Worm (Caenorhabditis elegans) whole organism, mixed stage, embryonic: ENCODE data around the gene atl-1.

Experiments used
- M03D4.4 ChIP-seq: sonication (generic microtip); optimal IDR thresholded peaks from 2 replicates; lab custom pipeline; 2017; ENCODE audit warnings: mild to moderate bottlenecking, missing genetic modification characterization, missing compliant biosample characterization
- blmp-1 ChIP-seq: fragments of 150-350 bp; optimal IDR thresholded peaks from 2 replicates; lab custom pipeline; 2014; ENCODE audit warnings: missing biosample characterization, missing genetic modification characterization
- ceh-39 ChIP-seq: fragments of 150-350 bp; optimal IDR thresholded peaks from 2 replicates; lab custom pipeline; 2014; ENCODE audit warnings: missing biosample characterization, missing genetic modification characterization
- ceh-43 ChIP-seq: fragments of 200-800 bp; sonication (Bioruptor generic); optimal IDR thresholded peaks from 2 replicates; lab custom pipeline; 2018; ENCODE audit warnings: mild to moderate bottlenecking, missing genetic modification characterization, moderate library complexity, missing compliant biosample characterization
- ces-1 ChIP-seq: fragments of 150-350 bp; optimal IDR thresholded peaks from 2 replicates; lab custom pipeline; 2014; ENCODE audit warnings: missing biosample characterization, missing genetic modification reagents, missing genetic modification characterization
- drap-1 ChIP-seq: fragments of 200-800 bp; sonication (Bioruptor generic); optimal IDR thresholded peaks from 3 replicates; lab custom pipeline; 2018; ENCODE audit warnings: mild to moderate bottlenecking, missing genetic modification characterization, missing compliant biosample characterization
- elt-1 ChIP-seq: sonication (generic microtip); optimal IDR thresholded peaks from 2 replicates; lab custom pipeline; 2017; ENCODE audit warnings: missing genetic modification characterization, mild to moderate bottlenecking, missing compliant biosample characterization, antibody characterized with exemption, moderate library complexity, borderline replicate concordance; ENCODE audit not compliant: insufficient read depth
- elt-3 ChIP-seq: fragments of 150-350 bp; optimal IDR thresholded peaks from 2 replicates; lab custom pipeline; 2014; ENCODE audit warnings: missing biosample characterization, missing genetic modification characterization
- flh-1 ChIP-seq: fragments of 200-800 bp; sonication (Bioruptor generic); optimal IDR thresholded peaks from 2 replicates; lab custom pipeline; 2018; ENCODE audit warnings: mild to moderate bottlenecking, missing genetic modification characterization, moderate library complexity, missing compliant biosample characterization
- ham-2 ChIP-seq: fragments of 200-800 bp; sonication (Bioruptor generic); optimal IDR thresholded peaks from 2 replicates; lab custom pipeline; 2018; ENCODE audit warnings: mild to moderate bottlenecking, missing genetic modification characterization, missing compliant biosample characterization
- hlh-1 ChIP-seq: fragments of 150-350 bp; optimal IDR thresholded peaks from 2 replicates; lab custom pipeline; 2014; ENCODE audit warnings: missing biosample characterization, missing genetic modification reagents, missing genetic modification characterization
- lin-13 ChIP-seq: fragments of 150-350 bp; optimal IDR thresholded peaks from 2 replicates; lab custom pipeline; 2014; ENCODE audit warnings: missing biosample characterization, missing genetic modification characterization
- lin-32 ChIP-seq: fragments of 200-800 bp; sonication (Bioruptor generic); optimal IDR thresholded peaks from 2 replicates; lab custom pipeline; 2018; ENCODE audit warnings: mild to moderate bottlenecking, missing genetic modification characterization, missing compliant biosample characterization
- lsy-2 ChIP-seq: fragments of 150-350 bp; optimal IDR thresholded peaks from 2 replicates; lab custom pipeline; 2014; ENCODE audit warnings: missing biosample characterization, missing genetic modification characterization
- mep-1 ChIP-seq: fragments of 150-350 bp; optimal IDR thresholded peaks from 2 replicates; lab custom pipeline; 2017; ENCODE audit warnings: missing biosample characterization, missing genetic modification reagents, missing genetic modification characterization, inconsistent platforms
- mls-2 ChIP-seq: sonication (generic microtip); optimal IDR thresholded peaks from 2 replicates; lab custom pipeline; 2016; ENCODE audit warnings: mild to moderate bottlenecking, missing genetic modification characterization, moderate library complexity, missing compliant biosample characterization
- nhr-12 ChIP-seq: fragments of 150-350 bp; optimal IDR thresholded peaks from 2 replicates; lab custom pipeline; 2014; ENCODE audit warnings: missing biosample characterization, missing genetic modification characterization
- nhr-2 ChIP-seq: fragments of 150-350 bp; optimal IDR thresholded peaks from 2 replicates; lab custom pipeline; 2014; ENCODE audit warnings: missing biosample characterization, missing genetic modification characterization
- nhr-237 ChIP-seq: fragments of 150-350 bp; optimal IDR thresholded peaks from 2 replicates; lab custom pipeline; 2014; ENCODE audit warnings: missing biosample characterization, missing genetic modification characterization
- nhr-28 ChIP-seq: fragments of 150-350 bp; optimal IDR thresholded peaks from 2 replicates; lab custom pipeline; 2014; ENCODE audit warnings: missing biosample characterization, missing genetic modification characterization
- nhr-76 ChIP-seq: sonication (generic microtip); optimal IDR thresholded peaks from 2 replicates; lab custom pipeline; 2017; ENCODE audit warnings: missing biosample characterization, missing genetic modification characterization
- pha-4 ChIP-seq: fragments of 150-350 bp; optimal IDR thresholded peaks from 2 replicates; lab custom pipeline; 2018; ENCODE audit warnings: missing biosample characterization, missing genetic modification reagents, missing genetic modification characterization
- snpc-4 ChIP-seq: fragments of 150-350 bp; optimal IDR thresholded peaks from 2 replicates; lab custom pipeline; 2014; ENCODE audit warnings: missing biosample characterization, missing genetic modification characterization
- sptf-1 ChIP-seq: sonication (generic microtip); optimal IDR thresholded peaks from 2 replicates; lab custom pipeline; 2017; ENCODE audit warnings: mild to moderate bottlenecking, missing genetic modification characterization, moderate library complexity, missing compliant biosample characterization
- tbx-8 ChIP-seq: fragments of 200-800 bp; sonication (Bioruptor generic); optimal IDR thresholded peaks from 2 replicates; lab custom pipeline; 2018; ENCODE audit warnings: mild to moderate bottlenecking, missing genetic modification characterization, moderate library complexity, missing compliant biosample characterization
- unc-120 ChIP-seq: sonication (generic microtip); optimal IDR thresholded peaks from 2 replicates; lab custom pipeline; 2017; ENCODE audit warnings: missing genetic modification characterization, missing compliant biosample characterization; ENCODE audit not compliant: poor library complexity, severe bottlenecking
- unc-62 ChIP-seq: fragments of 150-350 bp; optimal IDR thresholded peaks from 2 replicates; lab custom pipeline; 2014; ENCODE audit warnings: missing biosample characterization, missing genetic modification reagents, missing genetic modification characterization
- zip-8 ChIP-seq: fragments of 150-350 bp; optimal IDR thresholded peaks from 2 replicates; lab custom pipeline; 2014; ENCODE audit warnings: missing biosample characterization, missing genetic modification characterization
- ztf-11 ChIP-seq: fragments of 150-350 bp; optimal IDR thresholded peaks from 2 replicates; lab custom pipeline; 2014; ENCODE audit warnings: missing biosample characterization, missing genetic modification characterization

atl-1 gene

ce11 chrV:9632348-9632747 is 13.0 kb downstream of the atl-1 start:
- TF ChIP-seq tbx-8 (no peak), nhr-2 (tag; lab: Kevin White, UChicago) (no peak), elt-1 (tag; lab: Kevin White, UChicago) (no peak)
- TF ChIP-seq, all 35 proteins: peak for 0

- TF ChIP-seq elt-1 (tag; lab: Kevin White, UChicago): no peak
- TF ChIP-seq tbx-8: no peak
- no peak for TF ChIP-seq sptf-1 (tag; lab: Kevin White, UChicago)
- no peak for TF ChIP-seq ztf-11 (tag; lab: Kevin White, UChicago)
- TF ChIP-seq hlh-1 (tag; lab: Kevin White, UChicago): no peak
- no peak for TF ChIP-seq lsy-2 (tag; lab: Kevin White, UChicago)
- no peak for TF ChIP-seq snpc-4
- no peak for TF ChIP-seq unc-62
- TF ChIP-seq ceh-43 (GFP tag; lab: Kevin White, UChicago): no peak
- no peak for TF ChIP-seq M03D4.4
- TF ChIP-seq lin-32: no peak
- no peak for TF ChIP-seq pha-4 (tag; lab: Kevin White, UChicago)
- no peak for TF ChIP-seq mls-2 (tag; lab: Kevin White, UChicago)
- no peak for TF ChIP-seq ham-2 (GFP tag; lab: Kevin White, UChicago)
- TF ChIP-seq, all 35 proteins: peak for 0
Measured at ce11 chrV:9630944-9631343, 14.5 kb downstream of the atl-1 start, which contains the start of gene T06E4.5. T06E4.5 (plus strand) TSS chrV:9631244.

ce11 chrV:9630542-9630941 is 14.9 kb downstream of the atl-1 start:
- TF ChIP-seq lsy-2 (tag; lab: Kevin White, UChicago): no peak
- TF ChIP-seq zip-8 (tag; lab: Kevin White, UChicago): no peak
- TF ChIP-seq elt-3 (tag; lab: Kevin White, UChicago): no peak
- no peak for TF ChIP-seq tbx-8
- TF ChIP-seq unc-120 (tag; lab: Kevin White, UChicago): no peak
- TF ChIP-seq, all 35 proteins: peak for 0

ce11 chrV:9629643-9630042 is 15.8 kb downstream of the atl-1 start, which contains the start of gene col-146:
col-146 (plus strand) TSS chrV:9629943.
- no peak for TF ChIP-seq sptf-1 (tag; lab: Kevin White, UChicago)
- TF ChIP-seq nhr-28 (tag; lab: Kevin White, UChicago): no peak
- no peak for TF ChIP-seq ztf-11 (tag; lab: Kevin White, UChicago)
- no peak for TF ChIP-seq drap-1 (GFP tag; lab: Kevin White, UChicago)
- TF ChIP-seq mls-2 (tag; lab: Kevin White, UChicago): no peak
- TF ChIP-seq lin-13 (tag; lab: Kevin White, UChicago): no peak
- no peak for TF ChIP-seq ham-2 (GFP tag; lab: Kevin White, UChicago)
- no peak for TF ChIP-seq pha-4 (tag; lab: Kevin White, UChicago)
- no peak for TF ChIP-seq zip-8 (tag; lab: Kevin White, UChicago)
- TF ChIP-seq blmp-1: no peak
- TF ChIP-seq lsy-2 (tag; lab: Kevin White, UChicago): no peak
- no peak for TF ChIP-seq ces-1 (GFP tag; lab: Kevin White, UChicago)
- no peak for TF ChIP-seq snpc-4
- TF ChIP-seq tbx-8: no peak
- no peak for TF ChIP-seq nhr-237 (tag; lab: Kevin White, UChicago)
- no peak for TF ChIP-seq flh-1 (GFP tag; lab: Kevin White, UChicago)
- TF ChIP-seq unc-120 (tag; lab: Kevin White, UChicago): no peak
- TF ChIP-seq nhr-2 (tag; lab: Kevin White, UChicago): no peak
- TF ChIP-seq nhr-12 (tag; lab: Kevin White, UChicago): no peak
- TF ChIP-seq mep-1 (tag; lab: Kevin White, UChicago): no peak

ce11 chrV:9629114-9629513 is 16.3 kb downstream of the atl-1 start, which contains the start of gene idpc-3:
idpc-3 (minus strand) TSS chrV:9629214.
- no peak for TF ChIP-seq nhr-76 (tag; lab: Kevin White, UChicago)
- TF ChIP-seq unc-120 (tag; lab: Kevin White, UChicago): no peak
- TF ChIP-seq unc-62: no peak
- no peak for TF ChIP-seq nhr-2 (tag; lab: Kevin White, UChicago)
- no peak for TF ChIP-seq blmp-1
- no peak for TF ChIP-seq elt-3 (tag; lab: Kevin White, UChicago)
- no peak for TF ChIP-seq pha-4 (tag; lab: Kevin White, UChicago)
- TF ChIP-seq hlh-1 (tag; lab: Kevin White, UChicago): no peak
- no peak for TF ChIP-seq lin-13 (tag; lab: Kevin White, UChicago)
- TF ChIP-seq mep-1 (tag; lab: Kevin White, UChicago): no peak
- TF ChIP-seq ham-2 (GFP tag; lab: Kevin White, UChicago): no peak
- TF ChIP-seq flh-1 (GFP tag; lab: Kevin White, UChicago): no peak
- TF ChIP-seq ztf-11 (tag; lab: Kevin White, UChicago): no peak
- TF ChIP-seq ceh-39 (tag; lab: Kevin White, UChicago): no peak
- no peak for TF ChIP-seq tbx-8
- no peak for TF ChIP-seq mls-2 (tag; lab: Kevin White, UChicago)
- no peak for TF ChIP-seq nhr-28 (tag; lab: Kevin White, UChicago)
